Worm (Caenorhabditis elegans): ENCODE results near the gene acr-16.

DNA sequence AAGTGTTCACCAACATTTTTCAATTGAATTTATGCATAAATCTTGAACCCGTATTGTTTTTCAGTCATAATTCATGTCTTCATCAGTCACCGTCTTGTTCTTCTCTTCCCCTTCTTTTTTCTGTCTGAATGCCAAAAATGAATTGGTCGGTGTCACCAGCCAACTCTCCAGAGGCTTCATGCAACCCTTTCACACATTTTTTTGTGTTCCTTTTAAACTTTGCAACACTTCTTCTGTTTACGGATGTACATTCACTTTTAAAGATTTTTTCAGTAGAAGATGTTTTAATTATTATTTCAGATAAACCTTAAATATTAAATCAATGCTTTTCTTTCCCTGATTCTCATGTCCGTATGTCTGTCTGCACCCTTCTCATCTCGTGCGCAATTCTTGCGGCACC is at the start of gene acr-16:
- TF ChIP-seq xbp-1 (tag; optimal IDR thresholded peaks at IDR 0.05) (no peak), ces-1 (GFP tag; optimal IDR thresholded peaks at IDR 0.05) (no peak), C34B4.2 (tag; optimal IDR thresholded peaks at IDR 0.05) (no peak), skn-1 (tag; optimal IDR thresholded peaks at IDR 0.05) (no peak), lin-39 (tag; optimal IDR thresholded peaks at IDR 0.05) (no peak), ceh-82 (tag; optimal IDR thresholded peaks at IDR 0.05) (no peak), elt-2 (tag; optimal IDR thresholded peaks at IDR 0.05) (no peak), nhr-28 (tag; optimal IDR thresholded peaks at IDR 0.05) (no peak), lir-3 (tag; optimal IDR thresholded peaks at IDR 0.05; ENCODE audit: poor library complexity) (no peak), aha-1 (tag; optimal IDR thresholded peaks at IDR 0.05) (no peak), ama-1 (optimal IDR thresholded peaks at IDR 0.05) (no peak), pqm-1 (tag; optimal IDR thresholded peaks at IDR 0.05) (no peak), snpc-4 (tag; optimal IDR thresholded peaks at IDR 0.05) (no peak)
